Fruit fly (Drosophila melanogaster): ENCODE measurements around the gene Arpc3B.

Arpc3B gene

dm6 chrX:17121600-17121999, 15.9 kb upstream of the Arpc3B start (continued):
- TF ChIP-seq ems (GFP tag; optimal IDR thresholded peaks at IDR 0.05) (no peak), CG12744 (GFP tag; optimal IDR thresholded peaks at IDR 0.05) (no peak), Fer2 (tag; optimal IDR thresholded peaks at IDR 0.05) (no peak), ato (GFP tag; IDR thresholded peaks at IDR 0.05; ENCODE audit: partially characterized antibody) (no peak), CG8388 (GFP tag; optimal IDR thresholded peaks at IDR 0.05) (peak; percentile 19), PHDP (tag; optimal IDR thresholded peaks at IDR 0.05) (peak; percentile 52), nau (GFP tag; optimal IDR thresholded peaks at IDR 0.05) (no peak), sug (tag; optimal IDR thresholded peaks at IDR 0.05) (no peak), sc (optimal IDR thresholded peaks at IDR 0.05) (no peak), sc (GFP tag; optimal IDR thresholded peaks at IDR 0.05) (no peak), CG8281 (tag; optimal IDR thresholded peaks at IDR 0.05) (no peak), H2.0 (GFP tag; IDR thresholded peaks at IDR 0.05) (no peak), zf30C (GFP tag; optimal IDR thresholded peaks at IDR 0.05) (peak; percentile 8), slou (GFP tag; optimal IDR thresholded peaks at IDR 0.05) (no peak), hkb (optimal IDR thresholded peaks at IDR 0.05) (no peak), hkb (GFP tag; IDR thresholded peaks at IDR 0.05) (0 out of 2 replicates have a peak, but pooled peaks have one; percentile 7), z (GFP tag; IDR thresholded peaks at IDR 0.05) (no peak), CG4424 (GFP tag; optimal IDR thresholded peaks at IDR 0.05) (no peak), jumu (GFP tag; optimal IDR thresholded peaks at IDR 0.05) (no peak), row (GFP tag; IDR thresholded peaks at IDR 0.05) (0 out of 3 replicates have a peak, but pooled peaks have one; percentile 18), dm (GFP tag; optimal IDR thresholded peaks at IDR 0.05) (no peak), sens-2 (GFP tag; IDR thresholded peaks at IDR 0.05) (no peak), danr (GFP tag; IDR thresholded peaks at IDR 0.05) (no peak), ash1 (GFP tag; optimal IDR thresholded peaks at IDR 0.05) (no peak), CG7357 (GFP tag; IDR thresholded peaks at IDR 0.05) (no peak), CG4820 (GFP tag; optimal IDR thresholded peaks at IDR 0.05) (no peak), pzg (GFP tag; optimal IDR thresholded peaks at IDR 0.05) (no peak), CG9609 (GFP tag; optimal IDR thresholded peaks at IDR 0.05) (no peak), Hey (tag; optimal IDR thresholded peaks at IDR 0.05) (no peak), Hr39 (optimal IDR thresholded peaks at IDR 0.05) (no peak), her (GFP tag; optimal IDR thresholded peaks at IDR 0.05) (no peak), HLH54F (GFP tag; optimal IDR thresholded peaks at IDR 0.05) (no peak), CG10462 (GFP tag; optimal IDR thresholded peaks at IDR 0.05) (no peak), TFAM (GFP tag; optimal IDR thresholded peaks at IDR 0.05) (no peak), Dll (GFP tag; IDR thresholded peaks at IDR 0.05; ENCODE audit: partially characterized antibody) (no peak), CG1647 (GFP tag; optimal IDR thresholded peaks at IDR 0.05) (no peak), vfl (GFP tag; optimal IDR thresholded peaks at IDR 0.05) (no peak), D19A (tag; optimal IDR thresholded peaks at IDR 0.05) (peak; percentile 3), CG8924 (tag; optimal IDR thresholded peaks at IDR 0.05) (peak; percentile 24), wor (GFP tag; IDR thresholded peaks at IDR 0.05) (no peak), CG17359 (tag; optimal IDR thresholded peaks at IDR 0.05) (peak; percentile 2), CG10431 (GFP tag; optimal IDR thresholded peaks at IDR 0.05) (no peak), CG9876 (GFP tag; optimal IDR thresholded peaks at IDR 0.05) (no peak), aop (GFP tag; IDR thresholded peaks at IDR 0.05) (no peak), CG15696 (tag; optimal IDR thresholded peaks at IDR 0.05) (no peak), Six4 (GFP tag; optimal IDR thresholded peaks at IDR 0.05) (no peak), seq (GFP tag; IDR thresholded peaks at IDR 0.05) (no peak), Hr78 (GFP tag; optimal IDR thresholded peaks at IDR 0.05) (no peak), zen2 (GFP tag; IDR thresholded peaks at IDR 0.05; ENCODE audit: partially characterized antibody) (no peak), CG12769 (tag; optimal IDR thresholded peaks at IDR 0.05) (no peak), Kr (GFP tag; optimal IDR thresholded peaks at IDR 0.05) (no peak), CG12236 (GFP tag; optimal IDR thresholded peaks at IDR 0.05) (no peak), ranshi (GFP tag; IDR thresholded peaks at IDR 0.05) (no peak)

All from whole organism, embryonic.